Worm (Caenorhabditis elegans) whole organism, L3 larva: Measurements from ENCODE around the gene R193.2.

Source experiments
- ceh-9 ChIP-seq: sonication (generic microtip); optimal IDR thresholded peaks from 2 replicates; lab custom pipeline; 2018; ENCODE audit warnings: missing biosample characterization, missing genetic modification characterization
- fos-1 ChIP-seq: fragments of 150-350 bp; optimal IDR thresholded peaks from 2 replicates; lab custom pipeline; 2014; ENCODE audit warnings: missing biosample characterization, missing genetic modification characterization
- nhr-12 ChIP-seq: fragments of 150-350 bp; optimal IDR thresholded peaks from 2 replicates; lab custom pipeline; 2014; ENCODE audit warnings: missing biosample characterization, missing genetic modification characterization
- nhr-237 ChIP-seq: fragments of 150-350 bp; optimal IDR thresholded peaks from 2 replicates; lab custom pipeline; 2014; ENCODE audit warnings: missing biosample characterization, missing genetic modification characterization
- sea-2 ChIP-seq: fragments of 150-350 bp; sonication (generic microtip); optimal IDR thresholded peaks from 4 replicates; lab custom pipeline; 2014; ENCODE audit warnings: missing biosample characterization, missing genetic modification reagents, missing genetic modification characterization
- snpc-4 ChIP-seq: fragments of 150-350 bp; optimal IDR thresholded peaks from 2 replicates; lab custom pipeline; 2014; ENCODE audit warnings: missing biosample characterization, missing genetic modification characterization
- tbx-2 ChIP-seq: sonication (generic microtip); optimal IDR thresholded peaks from 2 replicates; lab custom pipeline; 2016; ENCODE audit warnings: mild to moderate bottlenecking, missing genetic modification characterization, missing compliant biosample characterization

ce11 chrX:1125426-1125825 is 23.0 kb downstream of the R193.2 start, which contains the start of gene lmp-2:
- TF ChIP-seq tbx-2 (tag; lab: Kevin White, UChicago) (no peak), nhr-12 (tag; lab: Kevin White, UChicago) (no peak), sea-2 (no peak), ceh-9 (tag; lab: Kevin White, UChicago) (no peak), nhr-237 (tag; lab: Kevin White, UChicago) (no peak), snpc-4 (tag; lab: Kevin White, UChicago) (no peak), fos-1 (tag; lab: Kevin White, UChicago) (no peak)
